Worm (Caenorhabditis elegans): ENCODE data around the gene F48E8.8.

F48E8.8 gene

ce11 chrIII:5449762-5450308, at the start of gene F48E8.8:
Gene F48E8.8 (minus strand): TSS chrIII:5449812.
- TF ChIP-seq elt-1 (tag; optimal IDR thresholded peaks at IDR 0.05) (no peak), nhr-129 (tag; optimal IDR thresholded peaks at IDR 0.05) (peak; percentile 85), ztf-1 (GFP tag; conservative IDR thresholded peaks at IDR 0.05) (no peak), nhr-21 (tag; optimal IDR thresholded peaks at IDR 0.05) (no peak), lin-13 (GFP tag; optimal IDR thresholded peaks at IDR 0.05) (peak; percentile 18), fos-1 (tag; optimal IDR thresholded peaks at IDR 0.05) (peak; percentile 15), peb-1 (tag; optimal IDR thresholded peaks at IDR 0.05) (no peak), lsy-2 (tag; optimal IDR thresholded peaks at IDR 0.05) (peak; percentile 21 to 80), lin-11 (tag; optimal IDR thresholded peaks at IDR 0.05) (peak; percentile 41), blmp-1 (tag; optimal IDR thresholded peaks at IDR 0.05; ENCODE audit: insufficient read depth) (no peak), zag-1 (tag; optimal IDR thresholded peaks at IDR 0.05) (no peak), C34F6.9 (tag; optimal IDR thresholded peaks at IDR 0.05) (peak; percentile 59), ZK546.5 (tag; optimal IDR thresholded peaks at IDR 0.05) (no peak), unc-39 (tag; optimal IDR thresholded peaks at IDR 0.05) (no peak), unc-62 (GFP tag; optimal IDR thresholded peaks at IDR 0.05) (no peak), sma-9 (GFP tag; optimal IDR thresholded peaks at IDR 0.05) (peak; percentile 59), sma-9 (tag; optimal IDR thresholded peaks at IDR 0.05) (no peak), nhr-11 (tag; optimal IDR thresholded peaks at IDR 0.05) (no peak), nhr-23 (tag; optimal IDR thresholded peaks at IDR 0.05) (no peak), Y55F3AM.14 (GFP tag; optimal IDR thresholded peaks at IDR 0.05) (no peak), elt-3 (tag; optimal IDR thresholded peaks at IDR 0.05) (no peak), ztf-4 (tag; optimal IDR thresholded peaks at IDR 0.05) (no peak), sem-4 (tag; optimal IDR thresholded peaks at IDR 0.05) (peak; percentile 13), F13H6.1 (tag; optimal IDR thresholded peaks at IDR 0.05) (peak; percentile 79), nhr-25 (tag; optimal IDR thresholded peaks at IDR 0.05) (no peak), gmeb-1 (tag; optimal IDR thresholded peaks at IDR 0.05) (peak; percentile 11), lin-39 (tag; optimal IDR thresholded peaks at IDR 0.05) (no peak), mab-5 (tag; optimal IDR thresholded peaks at IDR 0.05) (no peak), unc-55 (GFP tag; optimal IDR thresholded peaks at IDR 0.05) (peak; percentile 71), dmd-4 (tag; optimal IDR thresholded peaks at IDR 0.05) (no peak), ceh-16 (tag; optimal IDR thresholded peaks at IDR 0.05) (no peak), nhr-237 (tag; optimal IDR thresholded peaks at IDR 0.05) (no peak), egl-27 (tag; optimal IDR thresholded peaks at IDR 0.05) (no peak), nhr-10 (tag; optimal IDR thresholded peaks at IDR 0.05) (no peak), ama-1 (optimal IDR thresholded peaks at IDR 0.05) (no peak), alr-1 (tag; optimal IDR thresholded peaks at IDR 0.05) (no peak), crh-2 (tag; optimal IDR thresholded peaks at IDR 0.05) (peak; percentile 61)

DNA sequence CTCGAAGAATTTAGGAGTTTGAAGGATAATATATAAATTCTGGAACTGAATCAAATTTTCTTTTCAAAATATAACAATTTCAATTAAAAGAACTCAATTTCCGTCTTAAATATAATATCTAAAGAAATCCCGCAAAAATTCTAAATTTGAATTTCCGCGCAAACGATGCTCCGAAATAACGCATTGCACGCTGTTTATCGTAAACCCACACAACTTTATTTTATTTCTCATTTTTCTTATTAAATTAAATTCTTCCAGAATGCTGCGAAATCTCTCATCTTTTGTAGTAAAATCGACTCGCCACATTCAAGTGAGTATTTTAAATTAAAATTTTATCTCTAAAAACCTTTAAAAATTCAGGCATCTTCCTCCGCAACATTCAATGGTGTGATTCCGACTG, 49.4 kb upstream of the F48E8.8 start, which contains the start of gene R02F2.9:
Gene R02F2.9, plus strand, starts transcription at position 218 of the 400 bp plus-strand sequence.
- TF ChIP-seq R02D3.7 (tag; optimal IDR thresholded peaks at IDR 0.05): peak; percentile 92
- TF ChIP-seq fos-1 (tag; optimal IDR thresholded peaks at IDR 0.05): peak; percentile 4
- TF ChIP-seq ztf-11 (tag; optimal IDR thresholded peaks at IDR 0.05): no peak
- TF ChIP-seq lin-13 (GFP tag; optimal IDR thresholded peaks at IDR 0.05): no peak
- peak; percentile 47 for TF ChIP-seq sma-3 (GFP tag; optimal IDR thresholded peaks at IDR 0.05)
- TF ChIP-seq gmeb-1 (tag; optimal IDR thresholded peaks at IDR 0.05): peak; percentile 95
- TF ChIP-seq unc-55 (GFP tag; optimal IDR thresholded peaks at IDR 0.05): peak; percentile 82
- TF ChIP-seq ceh-82 (tag; optimal IDR thresholded peaks at IDR 0.05): no peak
- TF ChIP-seq lin-39 (tag; optimal IDR thresholded peaks at IDR 0.05): no peak
- peak in 1 of 2 experiments; percentile 47 for TF ChIP-seq lsy-2 (tag; optimal IDR thresholded peaks at IDR 0.05)
- peak; percentile 15 for TF ChIP-seq nhr-21 (tag; optimal IDR thresholded peaks at IDR 0.05)
- peak; percentile 32 for TF ChIP-seq sma-9 (GFP tag; optimal IDR thresholded peaks at IDR 0.05)
- TF ChIP-seq sma-9 (tag; optimal IDR thresholded peaks at IDR 0.05): no peak
- TF ChIP-seq crh-2 (tag; optimal IDR thresholded peaks at IDR 0.05): peak; percentile 41
- TF ChIP-seq C34F6.9 (tag; optimal IDR thresholded peaks at IDR 0.05): peak; percentile 70

- TF ChIP-seq nhr-21 (tag; optimal IDR thresholded peaks at IDR 0.05): no peak
- no peak for TF ChIP-seq nhr-12 (tag; optimal IDR thresholded peaks at IDR 0.05)
- no peak for TF ChIP-seq snpc-4 (tag; optimal IDR thresholded peaks at IDR 0.05)
- TF ChIP-seq gmeb-1 (tag; optimal IDR thresholded peaks at IDR 0.05): no peak
- no peak for TF ChIP-seq F13H6.1 (tag; optimal IDR thresholded peaks at IDR 0.05)
- TF ChIP-seq mdl-1 (tag; optimal IDR thresholded peaks at IDR 0.05): no peak
- no peak for TF ChIP-seq fos-1 (tag; optimal IDR thresholded peaks at IDR 0.05)
- no peak for TF ChIP-seq lsy-2 (tag; optimal IDR thresholded peaks at IDR 0.05)
- no peak for TF ChIP-seq ztf-1 (GFP tag; conservative IDR thresholded peaks at IDR 0.05)
- TF ChIP-seq ceh-82 (tag; optimal IDR thresholded peaks at IDR 0.05): no peak
- TF ChIP-seq ztf-4 (tag; optimal IDR thresholded peaks at IDR 0.05): no peak
- TF ChIP-seq nhr-129 (tag; optimal IDR thresholded peaks at IDR 0.05): no peak
- no peak for TF ChIP-seq skn-1 (tag; optimal IDR thresholded peaks at IDR 0.05)
- no peak for TF ChIP-seq lin-11 (tag; optimal IDR thresholded peaks at IDR 0.05)
- no peak for TF ChIP-seq nhr-11 (tag; optimal IDR thresholded peaks at IDR 0.05)
Observed at ce11 chrIII:5495168-5495567, 45.6 kb upstream of the F48E8.8 start, which contains the start of gene R02F2.8. Gene R02F2.8 (minus strand): TSS chrIII:5495268.

Data from whole organism, L2 larva.